Worm (Caenorhabditis elegans): ENCODE data around the gene clec-186.

clec-186 gene

ce11 chrIV:12840348-12840747, 25.6 kb upstream of the clec-186 start:
- TF ChIP-seq cog-1 (tag; optimal IDR thresholded peaks at IDR 0.05): no peak
- no peak for TF ChIP-seq klf-2 (GFP tag; conservative IDR thresholded peaks at IDR 0.05)

ce11 chrIV:12840873-12841272, 25.0 kb upstream of the clec-186 start:
- no peak for TF ChIP-seq ref-1 (GFP tag; conservative IDR thresholded peaks at IDR 0.05)
- no peak for TF ChIP-seq tab-1 (GFP tag; IDR thresholded peaks at IDR 0.05)
- TF ChIP-seq med-1 (GFP tag; optimal IDR thresholded peaks at IDR 0.05; ENCODE audit: insufficient read depth): no peak
- no peak for TF ChIP-seq klf-2 (GFP tag; conservative IDR thresholded peaks at IDR 0.05)

DNA sequence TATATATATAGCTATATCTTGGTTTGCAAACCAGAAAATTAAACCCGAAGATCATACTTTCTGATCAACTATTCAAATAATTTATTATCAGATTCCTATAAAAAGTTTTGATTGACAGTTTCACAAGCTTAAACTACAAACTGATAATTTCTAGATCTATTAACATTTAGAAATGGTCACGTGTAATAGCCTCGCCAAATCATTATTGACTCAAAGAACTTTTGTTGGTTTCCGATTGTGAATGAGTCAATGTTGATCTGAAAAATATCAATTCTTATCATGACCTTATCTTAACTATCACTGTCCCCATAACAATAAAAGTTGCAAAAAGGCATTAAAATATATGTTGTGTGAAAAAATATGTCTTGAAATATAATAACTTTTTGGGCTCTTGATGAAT, 23.8 kb upstream of the clec-186 start:
- TF ChIP-seq T22C8.4 (GFP tag; IDR thresholded peaks at IDR 0.05): no peak
- no peak for TF ChIP-seq flt-1 (GFP tag; IDR thresholded peaks at IDR 0.05)
- no peak for TF ChIP-seq ztf-29 (GFP tag; IDR thresholded peaks at IDR 0.05)
- no peak for TF ChIP-seq ref-1 (GFP tag; conservative IDR thresholded peaks at IDR 0.05)

DNA sequence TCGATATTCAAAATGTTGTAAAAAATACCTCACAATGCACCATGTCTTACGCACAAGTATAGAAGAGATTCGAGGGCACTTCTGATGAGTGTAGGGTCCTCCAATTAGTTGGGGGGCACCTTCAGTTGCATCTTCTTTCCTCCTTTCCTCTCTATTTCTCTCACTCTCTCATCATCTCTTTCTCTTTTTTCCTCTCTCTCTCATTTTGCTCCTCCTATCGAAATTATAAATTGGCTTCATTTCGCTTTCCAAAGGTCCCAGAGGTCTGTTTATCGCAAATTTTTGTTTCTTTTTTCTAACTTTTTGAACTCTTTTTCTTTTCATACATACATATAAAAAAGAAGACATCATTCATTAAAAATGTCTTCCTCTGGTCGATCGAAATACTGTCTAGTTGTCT, 23.0 kb upstream of the clec-186 start:
- TF ChIP-seq ztf-29 (GFP tag; IDR thresholded peaks at IDR 0.05): no peak

ce11 chrIV:12845596-12845995, 20.3 kb upstream of the clec-186 start, which contains the start of gene txt-19:
Gene txt-19 (plus strand): TSS chrIV:12845899.
- TF ChIP-seq ztf-29 (GFP tag; IDR thresholded peaks at IDR 0.05) (no peak), T22C8.4 (GFP tag; IDR thresholded peaks at IDR 0.05) (no peak), klf-2 (GFP tag; conservative IDR thresholded peaks at IDR 0.05) (no peak), med-1 (GFP tag; optimal IDR thresholded peaks at IDR 0.05; ENCODE audit: insufficient read depth) (no peak), cog-1 (tag; optimal IDR thresholded peaks at IDR 0.05) (no peak), flt-1 (GFP tag; IDR thresholded peaks at IDR 0.05) (no peak), ztf-23 (GFP tag; IDR thresholded peaks at IDR 0.05) (no peak), tab-1 (GFP tag; IDR thresholded peaks at IDR 0.05) (no peak), ref-1 (GFP tag; conservative IDR thresholded peaks at IDR 0.05) (no peak)

DNA sequence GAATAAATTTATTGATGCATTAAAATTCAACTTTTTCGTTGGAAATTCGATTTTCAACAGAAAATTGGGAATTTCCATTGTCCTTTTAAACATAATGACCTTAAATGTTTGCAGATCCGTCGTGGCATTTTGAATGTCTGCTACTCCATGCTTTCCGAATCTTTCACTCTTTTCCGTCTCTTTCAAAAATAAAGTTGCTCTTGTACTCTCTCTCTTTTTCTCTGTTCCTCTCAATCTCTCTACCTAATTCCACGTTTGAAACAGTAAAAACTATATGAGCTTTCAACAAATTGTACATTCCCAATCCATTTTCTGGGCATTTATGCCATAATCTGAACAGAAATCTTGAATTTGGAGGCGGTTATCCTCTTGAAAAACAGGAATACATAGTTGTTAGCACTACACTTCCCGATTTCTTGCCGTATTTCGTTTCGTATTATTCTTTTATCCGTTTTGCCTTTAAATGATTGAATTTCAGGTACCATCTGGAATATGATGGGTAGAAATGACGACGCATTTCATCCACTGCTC, 16.8 kb upstream of the clec-186 start, which contains the start of gene srf-3:
Gene srf-3 (plus strand): TSS at position 481 of the 531 bp plus-strand sequence.
- TF ChIP-seq ref-1 (GFP tag; conservative IDR thresholded peaks at IDR 0.05): no peak
- TF ChIP-seq ztf-29 (GFP tag; IDR thresholded peaks at IDR 0.05): no peak
- TF ChIP-seq flt-1 (GFP tag; IDR thresholded peaks at IDR 0.05): no peak
- no peak for TF ChIP-seq T22C8.4 (GFP tag; IDR thresholded peaks at IDR 0.05)
- TF ChIP-seq cog-1 (tag; optimal IDR thresholded peaks at IDR 0.05): no peak
- TF ChIP-seq tab-1 (GFP tag; IDR thresholded peaks at IDR 0.05): no peak
- TF ChIP-seq ztf-23 (GFP tag; IDR thresholded peaks at IDR 0.05): no peak
- no peak for TF ChIP-seq klf-2 (GFP tag; conservative IDR thresholded peaks at IDR 0.05)

ce11 chrIV:12854372-12855114, 11.4 kb upstream of the clec-186 start:
- TF ChIP-seq ref-1 (GFP tag; conservative IDR thresholded peaks at IDR 0.05): no peak
- TF ChIP-seq klf-2 (GFP tag; conservative IDR thresholded peaks at IDR 0.05): no peak
- no peak for TF ChIP-seq T22C8.4 (GFP tag; IDR thresholded peaks at IDR 0.05)
- TF ChIP-seq ztf-23 (GFP tag; IDR thresholded peaks at IDR 0.05): no peak
- TF ChIP-seq ztf-29 (GFP tag; IDR thresholded peaks at IDR 0.05): no peak
- no peak for TF ChIP-seq cog-1 (tag; optimal IDR thresholded peaks at IDR 0.05)
- no peak for TF ChIP-seq tab-1 (GFP tag; IDR thresholded peaks at IDR 0.05)
- no peak for TF ChIP-seq med-1 (GFP tag; optimal IDR thresholded peaks at IDR 0.05; ENCODE audit: insufficient read depth)
- TF ChIP-seq flt-1 (GFP tag; IDR thresholded peaks at IDR 0.05): no peak

DNA sequence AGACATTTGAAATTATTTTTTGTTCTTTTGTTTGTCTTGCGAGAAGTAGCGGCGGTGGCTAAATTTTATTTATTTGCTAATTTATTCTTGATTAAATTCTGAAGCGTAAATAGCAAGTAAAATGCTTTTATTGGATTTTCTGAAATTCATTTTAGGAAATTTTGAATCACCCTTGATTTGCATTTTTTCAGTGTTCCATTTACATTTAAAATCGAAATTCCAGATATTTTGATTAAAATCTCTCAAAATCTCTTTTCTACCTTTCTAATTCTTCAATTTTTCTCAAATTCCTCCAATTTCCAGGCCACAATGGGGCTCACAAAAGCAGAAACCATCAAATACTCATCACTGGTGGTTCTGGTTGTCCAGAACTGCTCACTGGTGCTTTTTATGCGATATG, 10.7 kb upstream of the clec-186 start, which contains the start of gene nstp-5:
Gene nstp-5 (plus strand): TSS at position 301 of the 400 bp plus-strand sequence.
- TF ChIP-seq ref-1 (GFP tag; conservative IDR thresholded peaks at IDR 0.05) (no peak), ztf-29 (GFP tag; IDR thresholded peaks at IDR 0.05) (no peak), tab-1 (GFP tag; IDR thresholded peaks at IDR 0.05) (no peak), flt-1 (GFP tag; IDR thresholded peaks at IDR 0.05) (no peak), cog-1 (tag; optimal IDR thresholded peaks at IDR 0.05) (no peak), med-1 (GFP tag; optimal IDR thresholded peaks at IDR 0.05; ENCODE audit: insufficient read depth) (no peak), klf-2 (GFP tag; conservative IDR thresholded peaks at IDR 0.05) (no peak), ztf-23 (GFP tag; IDR thresholded peaks at IDR 0.05) (no peak), T22C8.4 (GFP tag; IDR thresholded peaks at IDR 0.05) (no peak)

- no peak for TF ChIP-seq T22C8.4 (GFP tag; IDR thresholded peaks at IDR 0.05)
- no peak for TF ChIP-seq tab-1 (GFP tag; IDR thresholded peaks at IDR 0.05)
- no peak for TF ChIP-seq ztf-29 (GFP tag; IDR thresholded peaks at IDR 0.05)
- TF ChIP-seq klf-2 (GFP tag; conservative IDR thresholded peaks at IDR 0.05): no peak
- no peak for TF ChIP-seq ztf-23 (GFP tag; IDR thresholded peaks at IDR 0.05)
- TF ChIP-seq flt-1 (GFP tag; IDR thresholded peaks at IDR 0.05): no peak
- no peak for TF ChIP-seq cog-1 (tag; optimal IDR thresholded peaks at IDR 0.05)
- no peak for TF ChIP-seq med-1 (GFP tag; optimal IDR thresholded peaks at IDR 0.05; ENCODE audit: insufficient read depth)
These were observed 6.1 kb upstream of the clec-186 start, which contains the start of gene gcy-18 for ce11 chrIV:12859797-12860196. Gene gcy-18 (plus strand): TSS chrIV:12860097.

DNA sequence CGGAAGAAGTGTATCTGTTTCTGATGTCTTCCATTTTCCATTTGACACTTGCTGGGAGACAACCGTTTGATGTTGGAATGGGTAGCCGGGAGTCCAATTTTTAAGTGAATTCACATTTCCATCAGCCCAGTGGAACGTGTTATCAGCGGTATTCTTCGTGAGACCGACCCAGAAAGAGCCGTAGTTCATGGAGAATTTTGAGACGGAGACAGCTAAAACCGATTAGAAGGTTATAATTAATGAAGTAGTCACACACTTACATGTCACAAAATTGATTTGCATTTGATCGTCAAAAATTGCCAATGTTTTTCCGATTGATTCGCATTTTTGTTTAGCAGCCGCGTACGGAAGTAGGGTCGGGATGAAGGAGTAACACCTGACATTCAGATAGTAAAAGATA, 3.5 kb downstream of the clec-186 start:
- no peak for TF ChIP-seq med-1 (GFP tag; optimal IDR thresholded peaks at IDR 0.05; ENCODE audit: insufficient read depth)
- no peak for TF ChIP-seq flt-1 (GFP tag; IDR thresholded peaks at IDR 0.05)
- no peak for TF ChIP-seq ztf-23 (GFP tag; IDR thresholded peaks at IDR 0.05)
- no peak for TF ChIP-seq ref-1 (GFP tag; conservative IDR thresholded peaks at IDR 0.05)
- no peak for TF ChIP-seq ztf-29 (GFP tag; IDR thresholded peaks at IDR 0.05)
